Fruit fly (Drosophila melanogaster) S2 (cell line): ENCODE results near the gene dls.

Experiments used
- CG8478 ChIP-seq: fragments of >200 bp; optimal IDR thresholded peaks from 2 replicates; lab custom pipeline; 2018
- CTCF ChIP-seq, 2 experiments: fragments of >200 bp; optimal IDR thresholded peaks; 2 replicates each; lab custom pipeline; 2018

The dls gene

dm6 chr3L:16165356-16166168, 35.6 kb upstream of the dls start:
- TF ChIP-seq CTCF (optimal IDR thresholded peaks at IDR 0.05; lab: Kevin White, UChicago) = no peak

- no peak for TF ChIP-seq CG8478 (lab: Kevin White, UChicago)
- no peak for TF ChIP-seq CTCF (optimal IDR thresholded peaks at IDR 0.05; lab: Kevin White, UChicago)
These were observed 34.7 kb upstream of the dls start for dm6 chr3L:16166217-16166997.

- no peak for TF ChIP-seq CG8478 (lab: Kevin White, UChicago)
These were observed 34.2 kb upstream of the dls start for dm6 chr3L:16166998-16167344.

dm6 chr3L:16167723-16168386, 33.3 kb upstream of the dls start:
- TF ChIP-seq CG8478 (lab: Kevin White, UChicago) (no peak), CTCF (optimal IDR thresholded peaks at IDR 0.05; lab: Kevin White, UChicago) (no peak)

- TF ChIP-seq CG8478 (lab: Kevin White, UChicago) = no peak
- TF ChIP-seq CTCF (optimal IDR thresholded peaks at IDR 0.05; lab: Kevin White, UChicago) = no peak
These were observed 32.5 kb upstream of the dls start for dm6 chr3L:16168503-16169189.

dm6 chr3L:16170006-16170405, 31.1 kb upstream of the dls start, which contains the start of gene CG33796:
TSS of gene CG33796 (minus strand) at chr3L:16170106.
- TF ChIP-seq CTCF (optimal IDR thresholded peaks at IDR 0.05; lab: Kevin White, UChicago) (no peak), CG8478 (lab: Kevin White, UChicago) (no peak)

dm6 chr3L:16171280-16171679, 29.8 kb upstream of the dls start, which contains the start of gene CG33795:
TSS of gene CG33795 (minus strand) at chr3L:16171380.
- TF ChIP-seq CTCF (optimal IDR thresholded peaks at IDR 0.05; lab: Kevin White, UChicago) = no peak

dm6 chr3L:16172381-16172780, 28.7 kb upstream of the dls start:
- no peak for TF ChIP-seq CTCF (optimal IDR thresholded peaks at IDR 0.05; lab: Kevin White, UChicago)
- TF ChIP-seq CG8478 (lab: Kevin White, UChicago) = no peak

dm6 chr3L:16172809-16173276, 28.3 kb upstream of the dls start:
- TF ChIP-seq CTCF (optimal IDR thresholded peaks at IDR 0.05; lab: Kevin White, UChicago) = no peak
- TF ChIP-seq CG8478 (lab: Kevin White, UChicago) = no peak

dm6 chr3L:16173818-16174601, 27.1 kb upstream of the dls start:
- TF ChIP-seq CTCF (optimal IDR thresholded peaks at IDR 0.05; lab: Kevin White, UChicago) (no peak), CG8478 (lab: Kevin White, UChicago) (no peak)

- TF ChIP-seq CTCF (optimal IDR thresholded peaks at IDR 0.05; lab: Kevin White, UChicago) (no peak), CG8478 (lab: Kevin White, UChicago) (no peak)
These were observed 26.4 kb upstream of the dls start for dm6 chr3L:16174778-16175177.

- TF ChIP-seq CG8478 (lab: Kevin White, UChicago) (no peak), CTCF (optimal IDR thresholded peaks at IDR 0.05; lab: Kevin White, UChicago) (no peak)
These were observed 25.4 kb upstream of the dls start for dm6 chr3L:16175628-16176263.

- TF ChIP-seq CTCF (optimal IDR thresholded peaks at IDR 0.05; lab: Kevin White, UChicago) = no peak
- TF ChIP-seq CG8478 (lab: Kevin White, UChicago) = no peak
These were observed 24.6 kb upstream of the dls start for dm6 chr3L:16176492-16176891.
